Fruit fly (Drosophila melanogaster): ENCODE results near the gene CG3448.

CG3448 gene

DNA sequence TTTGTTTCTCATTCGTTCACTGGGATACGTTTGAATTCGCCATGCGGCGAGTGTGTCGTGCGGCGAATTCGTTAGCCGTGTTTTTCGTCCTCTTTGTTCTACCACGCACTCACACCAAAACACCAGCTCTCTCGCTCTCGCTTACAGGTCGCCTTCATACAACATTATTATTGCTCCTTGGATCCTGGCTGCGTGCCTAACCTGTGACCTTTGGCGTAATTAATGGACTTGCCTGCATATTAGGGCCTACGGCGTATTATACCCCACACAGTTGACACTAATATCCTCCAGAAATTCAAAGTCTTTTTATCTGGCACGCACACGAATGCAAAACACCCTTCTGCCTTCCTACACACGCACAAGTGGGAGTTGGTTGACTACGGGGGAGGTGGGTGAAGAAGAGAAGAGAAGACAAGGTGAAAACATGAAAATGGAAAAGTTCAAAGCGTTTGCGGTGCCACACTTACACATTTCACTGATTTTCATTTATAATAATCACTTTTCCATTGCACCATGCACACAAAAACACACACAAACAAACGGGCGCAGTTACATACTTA is 41.3 kb downstream of the CG3448 start:
- TF ChIP-seq psq (GFP tag; optimal IDR thresholded peaks at IDR 0.05): peak; percentile 15
- TF ChIP-seq ey (GFP tag; optimal IDR thresholded peaks at IDR 0.05): no peak

- TF ChIP-seq rgr (GFP tag; optimal IDR thresholded peaks at IDR 0.05) (no peak), Mio (GFP tag; optimal IDR thresholded peaks at IDR 0.05) (no peak), Hr83 (GFP tag; optimal IDR thresholded peaks at IDR 0.05; ENCODE audit: poor library complexity, severe bottlenecking) (no peak), sv (GFP tag; optimal IDR thresholded peaks at IDR 0.05) (no peak), Rel (GFP tag; optimal IDR thresholded peaks at IDR 0.05) (no peak), Rel (tag; optimal IDR thresholded peaks at IDR 0.05) (no peak), Vsx2 (GFP tag; optimal IDR thresholded peaks at IDR 0.05; ENCODE audit: partially characterized antibody) (no peak)
Measured at dm6 chr3L:9404497-9404896, 46.9 kb downstream of the CG3448 start, which contains the start of gene Cpr67B. Gene Cpr67B, plus strand, starts transcription at chr3L:9404797.

DNA sequence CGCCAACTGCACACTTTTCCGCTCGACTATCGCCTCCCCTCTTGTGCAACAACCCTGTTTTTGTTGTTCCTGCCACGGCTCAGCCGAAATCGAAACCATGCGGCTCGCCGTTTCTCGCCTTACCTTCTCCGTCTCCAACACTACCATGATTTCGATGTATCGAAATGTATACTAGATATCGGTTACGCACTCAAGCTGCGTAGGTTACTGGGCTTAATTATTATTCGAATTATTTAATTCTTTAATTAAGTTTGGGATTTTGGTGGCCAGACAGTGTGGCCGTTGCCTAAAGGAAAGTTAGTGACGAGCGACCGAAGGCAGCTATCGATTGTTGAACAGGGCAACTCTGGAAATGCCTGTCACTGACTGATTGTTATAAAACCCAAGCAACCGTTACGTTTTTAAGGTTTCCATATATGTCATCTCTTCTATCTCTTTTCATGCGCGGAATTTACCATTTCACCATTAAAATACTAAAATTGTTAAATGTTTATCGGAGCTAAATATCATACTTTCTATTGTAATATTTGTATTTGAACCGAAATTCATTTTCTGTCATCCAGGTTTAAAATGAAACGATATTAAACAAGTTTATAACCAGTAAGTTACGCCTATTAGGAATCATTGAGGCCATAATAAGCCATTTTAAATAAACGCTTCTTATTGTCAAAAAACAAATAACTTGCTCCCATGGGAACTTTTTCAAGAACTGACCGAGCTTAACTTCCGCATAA is 49.0 kb downstream of the CG3448 start, which contains the start of gene eIF4E1:
Gene eIF4E1, minus strand, starts transcription at position 304 of the 734 bp plus-strand sequence.
- TF ChIP-seq Rel (GFP tag; optimal IDR thresholded peaks at IDR 0.05): no peak
- TF ChIP-seq Rel (tag; optimal IDR thresholded peaks at IDR 0.05): peak; percentile 84
- TF ChIP-seq woc (GFP tag; optimal IDR thresholded peaks at IDR 0.05): no peak
- TF ChIP-seq tai (GFP tag; optimal IDR thresholded peaks at IDR 0.05): no peak
- TF ChIP-seq Sp1 (GFP tag; optimal IDR thresholded peaks at IDR 0.05): peak; percentile 36
- no peak for TF ChIP-seq N (GFP tag; optimal IDR thresholded peaks at IDR 0.05)
- TF ChIP-seq Abd-B (GFP tag; optimal IDR thresholded peaks at IDR 0.05): no peak
- no peak for TF ChIP-seq dmrt93B (GFP tag; optimal IDR thresholded peaks at IDR 0.05)
- no peak for TF ChIP-seq usp (GFP tag; optimal IDR thresholded peaks at IDR 0.05)
- no peak for TF ChIP-seq brk (GFP tag; optimal IDR thresholded peaks at IDR 0.05)
- TF ChIP-seq rgr (GFP tag; optimal IDR thresholded peaks at IDR 0.05): no peak
- peak; percentile 12 for TF ChIP-seq br (GFP tag; optimal IDR thresholded peaks at IDR 0.05)
- TF ChIP-seq Dfd (GFP tag; optimal IDR thresholded peaks at IDR 0.05): no peak
- no peak for TF ChIP-seq HLH106 (tag; optimal IDR thresholded peaks at IDR 0.05)
- TF ChIP-seq dl (GFP tag; optimal IDR thresholded peaks at IDR 0.05; ENCODE audit: insufficient read depth in 1 of 2, partially characterized antibody in 2 of 2): peak in 1 of 2 experiments; percentile 8
- TF ChIP-seq h (GFP tag; optimal IDR thresholded peaks at IDR 0.05): peak; percentile 9
- peak; percentile 1 for TF ChIP-seq ey (GFP tag; optimal IDR thresholded peaks at IDR 0.05)
- no peak for TF ChIP-seq lola (GFP tag; optimal IDR thresholded peaks at IDR 0.05)
- no peak for TF ChIP-seq fru (GFP tag; optimal IDR thresholded peaks at IDR 0.05)
- no peak for TF ChIP-seq Mio (GFP tag; optimal IDR thresholded peaks at IDR 0.05)
- TF ChIP-seq Jra (GFP tag; optimal IDR thresholded peaks at IDR 0.05): no peak
- no peak for TF ChIP-seq CG9705 (GFP tag; optimal IDR thresholded peaks at IDR 0.05)
- no peak for TF ChIP-seq Hr83 (GFP tag; optimal IDR thresholded peaks at IDR 0.05; ENCODE audit: poor library complexity, severe bottlenecking)
- no peak for TF ChIP-seq Hnf4 (GFP tag; optimal IDR thresholded peaks at IDR 0.05)
- TF ChIP-seq Hr78 (GFP tag; optimal IDR thresholded peaks at IDR 0.05): no peak
- no peak for TF ChIP-seq CG32264 (GFP tag; optimal IDR thresholded peaks at IDR 0.05)
- TF ChIP-seq Myc (optimal IDR thresholded peaks at IDR 0.05): peak; percentile 33
- TF ChIP-seq GATAd (GFP tag; optimal IDR thresholded peaks at IDR 0.05): no peak
- no peak for TF ChIP-seq pan (optimal IDR thresholded peaks at IDR 0.05)
- no peak for TF ChIP-seq CrebA (GFP tag; optimal IDR thresholded peaks at IDR 0.05; ENCODE audit: borderline replicate concordance)
- peak; percentile 40 for TF ChIP-seq Vsx2 (GFP tag; optimal IDR thresholded peaks at IDR 0.05; ENCODE audit: partially characterized antibody)
- TF ChIP-seq dsf (GFP tag; optimal IDR thresholded peaks at IDR 0.05; ENCODE audit: borderline replicate concordance): no peak
- no peak for TF ChIP-seq psq (GFP tag; optimal IDR thresholded peaks at IDR 0.05)
- TF ChIP-seq sage (GFP tag; optimal IDR thresholded peaks at IDR 0.05): no peak
- TF ChIP-seq jim (GFP tag; optimal IDR thresholded peaks at IDR 0.05): no peak
- TF ChIP-seq OdsH (GFP tag; optimal IDR thresholded peaks at IDR 0.05): no peak
- TF ChIP-seq Dif (GFP tag; optimal IDR thresholded peaks at IDR 0.05; ENCODE audit: partially characterized antibody): peak; percentile 53
- peak; percentile 34 for TF ChIP-seq sv (GFP tag; optimal IDR thresholded peaks at IDR 0.05)
- peak in 1 of 2 experiments; percentile 3 for TF ChIP-seq foxo (GFP tag; optimal IDR thresholded peaks at IDR 0.05)

Measured in whole organism, wandering third instar larva.